Worm (Caenorhabditis elegans) whole organism, early embryonic: ENCODE measurements around the gene Y37E11AM.4.

Experiments used
- F13C5.2 ChIP-seq: sonication (generic microtip); optimal IDR thresholded peaks from 2 replicates; lab custom pipeline; 2017; ENCODE audit warnings: mild to moderate bottlenecking, missing genetic modification characterization, inconsistent platforms, missing compliant biosample characterization
- aly-1 ChIP-seq: sonication (generic microtip); optimal IDR thresholded peaks from 2 replicates; lab custom pipeline; 2016; ENCODE audit warnings: missing genetic modification characterization, missing compliant biosample characterization
- ama-1 ChIP-seq: fragments of 150-350 bp; optimal IDR thresholded peaks from 2 replicates; lab custom pipeline; 2014
- ceh-13 ChIP-seq: fragments of 200-800 bp; sonication (Bioruptor generic); optimal IDR thresholded peaks from 2 replicates; lab custom pipeline; 2018; ENCODE audit warnings: mild to moderate bottlenecking, missing genetic modification characterization, missing compliant biosample characterization
- ceh-36 ChIP-seq: sonication (generic microtip); optimal IDR thresholded peaks from 2 replicates; lab custom pipeline; 2016; ENCODE audit warnings: missing genetic modification characterization, inconsistent platforms, missing compliant biosample characterization
- ets-7 ChIP-seq: sonication (generic microtip); optimal IDR thresholded peaks from 2 replicates; lab custom pipeline; 2016; ENCODE audit warnings: missing genotype, missing genetic modification characterization, missing compliant biosample characterization
- flt-1 ChIP-seq: fragments of 200-800 bp; sonication (Bioruptor generic); IDR thresholded peaks from 2 replicates; pipeline ENCODE4 v1.3.6; 2022; ENCODE audit warnings: missing genetic modification characterization, missing compliant biosample characterization
- hmbx-1 ChIP-seq: sonication (generic microtip); optimal IDR thresholded peaks from 2 replicates; lab custom pipeline; 2016; ENCODE audit warnings: mild to moderate bottlenecking, missing genetic modification characterization, missing compliant biosample characterization
- hmg-4 ChIP-seq: fragments of 200-800 bp; sonication (Bioruptor generic); optimal IDR thresholded peaks from 2 replicates; lab custom pipeline; 2018; ENCODE audit warnings: mild to moderate bottlenecking, missing genetic modification characterization, missing compliant biosample characterization
- hnd-1 ChIP-seq: sonication (generic microtip); optimal IDR thresholded peaks from 2 replicates; lab custom pipeline; 2016; ENCODE audit warnings: missing genetic modification characterization, missing compliant biosample characterization
- pes-1 ChIP-seq: fragments of 200-800 bp; sonication (Bioruptor generic); IDR thresholded peaks from 2 replicates; pipeline ENCODE4 v1.3.6; 2022; ENCODE audit warnings: missing genetic modification reagents, missing genetic modification characterization, missing compliant biosample characterization
- scrt-1 ChIP-seq: fragments of 200-800 bp; sonication (Bioruptor generic); IDR thresholded peaks from 2 replicates; pipeline ENCODE4 v1.3.6; 2022; ENCODE audit warnings: missing genetic modification characterization, missing compliant biosample characterization
- tbx-11 ChIP-seq: fragments of 200-800 bp; sonication (Bioruptor generic); IDR thresholded peaks from 2 replicates; pipeline ENCODE4 v1.3.6; 2022; ENCODE audit warnings: missing genetic modification characterization, missing compliant biosample characterization

- TF ChIP-seq F13C5.2 (tag; lab: Kevin White, UChicago) (no peak), hmg-4 (GFP tag; lab: Kevin White, UChicago) (no peak), flt-1 (GFP tag; lab: Robert Waterston, UW) (no peak), ama-1 (lab: Kevin White, UChicago) (no peak), pes-1 (GFP tag; lab: Robert Waterston, UW) (no peak), hnd-1 (tag; lab: Kevin White, UChicago) (no peak), hmbx-1 (tag; lab: Kevin White, UChicago) (no peak), ceh-36 (no peak), ceh-13 (GFP tag; lab: Kevin White, UChicago) (no peak), scrt-1 (GFP tag; lab: Robert Waterston, UW) (no peak), aly-1 (tag; lab: Kevin White, UChicago) (no peak), ets-7 (tag; lab: Kevin White, UChicago) (no peak), tbx-11 (GFP tag; lab: Robert Waterston, UW) (no peak)
These were observed 33.3 kb upstream of the Y37E11AM.4 start, which contains the start of gene best-20 for ce11 chrIV:3755921-3756320.
